Worm (Caenorhabditis elegans): ENCODE data around the gene F45E1.5.

F45E1.5 gene

ce11 chrX:8022728-8023127 is 46.2 kb downstream of the F45E1.5 start:
- TF ChIP-seq mdl-1 (tag; optimal IDR thresholded peaks at IDR 0.05) (peak in 1 of 2 experiments; percentile 42), ceh-16 (tag; optimal IDR thresholded peaks at IDR 0.05) (no peak), dmd-4 (tag; optimal IDR thresholded peaks at IDR 0.05) (no peak), gmeb-1 (tag; optimal IDR thresholded peaks at IDR 0.05) (peak; percentile 2), nhr-129 (tag; optimal IDR thresholded peaks at IDR 0.05) (peak; percentile 61), elt-3 (tag; optimal IDR thresholded peaks at IDR 0.05) (no peak), Y55F3AM.14 (GFP tag; optimal IDR thresholded peaks at IDR 0.05) (no peak), blmp-1 (tag; optimal IDR thresholded peaks at IDR 0.05; ENCODE audit: insufficient read depth) (no peak), ztf-11 (tag; optimal IDR thresholded peaks at IDR 0.05) (no peak), crh-2 (tag; optimal IDR thresholded peaks at IDR 0.05) (peak; percentile 56), aly-2 (tag; optimal IDR thresholded peaks at IDR 0.05) (no peak), alr-1 (tag; optimal IDR thresholded peaks at IDR 0.05) (no peak), ztf-1 (GFP tag; conservative IDR thresholded peaks at IDR 0.05) (no peak), sma-9 (GFP tag; optimal IDR thresholded peaks at IDR 0.05) (peak; percentile 53), sma-9 (tag; optimal IDR thresholded peaks at IDR 0.05) (no peak), F13H6.1 (tag; optimal IDR thresholded peaks at IDR 0.05) (no peak), nhr-25 (tag; optimal IDR thresholded peaks at IDR 0.05) (no peak), fos-1 (tag; optimal IDR thresholded peaks at IDR 0.05) (peak; percentile 30), lsy-2 (tag; optimal IDR thresholded peaks at IDR 0.05) (no peak)

- no peak for TF ChIP-seq C34F6.9 (tag; optimal IDR thresholded peaks at IDR 0.05)
- TF ChIP-seq blmp-1 (tag; optimal IDR thresholded peaks at IDR 0.05; ENCODE audit: insufficient read depth), result peak; percentile 20
- TF ChIP-seq ceh-82 (tag; optimal IDR thresholded peaks at IDR 0.05), result no peak
- no peak for TF ChIP-seq ztf-4 (tag; optimal IDR thresholded peaks at IDR 0.05)
- no peak for TF ChIP-seq nhr-21 (tag; optimal IDR thresholded peaks at IDR 0.05)
- peak; percentile 9 for TF ChIP-seq ama-1 (optimal IDR thresholded peaks at IDR 0.05)
- TF ChIP-seq dmd-4 (tag; optimal IDR thresholded peaks at IDR 0.05), result no peak
- no peak for TF ChIP-seq alr-1 (tag; optimal IDR thresholded peaks at IDR 0.05)
- TF ChIP-seq nhr-23 (tag; optimal IDR thresholded peaks at IDR 0.05), result no peak
- TF ChIP-seq sma-3 (GFP tag; optimal IDR thresholded peaks at IDR 0.05), result peak; percentile 25
- no peak for TF ChIP-seq skn-1 (tag; optimal IDR thresholded peaks at IDR 0.05)
- peak; percentile 36 for TF ChIP-seq crh-2 (tag; optimal IDR thresholded peaks at IDR 0.05)
- TF ChIP-seq lin-39 (tag; optimal IDR thresholded peaks at IDR 0.05), result no peak
- no peak for TF ChIP-seq unc-39 (tag; optimal IDR thresholded peaks at IDR 0.05)
- TF ChIP-seq unc-62 (GFP tag; optimal IDR thresholded peaks at IDR 0.05), result no peak
- no peak for TF ChIP-seq lin-13 (GFP tag; optimal IDR thresholded peaks at IDR 0.05)
- no peak for TF ChIP-seq mab-5 (tag; optimal IDR thresholded peaks at IDR 0.05)
- no peak for TF ChIP-seq elt-3 (tag; optimal IDR thresholded peaks at IDR 0.05)
- TF ChIP-seq ztf-11 (tag; optimal IDR thresholded peaks at IDR 0.05), result no peak
- no peak for TF ChIP-seq nhr-237 (tag; optimal IDR thresholded peaks at IDR 0.05)
- no peak for TF ChIP-seq F13H6.1 (tag; optimal IDR thresholded peaks at IDR 0.05)
- no peak for TF ChIP-seq nhr-12 (tag; optimal IDR thresholded peaks at IDR 0.05)
- TF ChIP-seq nhr-25 (tag; optimal IDR thresholded peaks at IDR 0.05), result peak; percentile 31
- no peak for TF ChIP-seq ZK546.5 (tag; optimal IDR thresholded peaks at IDR 0.05)
- TF ChIP-seq snpc-4 (tag; optimal IDR thresholded peaks at IDR 0.05), result no peak
- no peak for TF ChIP-seq R02D3.7 (tag; optimal IDR thresholded peaks at IDR 0.05)
- TF ChIP-seq Y55F3AM.14 (GFP tag; optimal IDR thresholded peaks at IDR 0.05), result no peak
- TF ChIP-seq lsy-2 (tag; optimal IDR thresholded peaks at IDR 0.05), result peak in 1 of 2 experiments; percentile 63
- peak; percentile 33 for TF ChIP-seq nhr-129 (tag; optimal IDR thresholded peaks at IDR 0.05)
- no peak for TF ChIP-seq mbf-1 (tag; optimal IDR thresholded peaks at IDR 0.05)
- peak; percentile 52 for TF ChIP-seq sma-9 (GFP tag; optimal IDR thresholded peaks at IDR 0.05)
- TF ChIP-seq sma-9 (tag; optimal IDR thresholded peaks at IDR 0.05), result no peak
- no peak for TF ChIP-seq gmeb-1 (tag; optimal IDR thresholded peaks at IDR 0.05)
These were observed 50.2 kb downstream of the F45E1.5 start for ce11 chrX:8026709-8027108.

- TF ChIP-seq ama-1 (optimal IDR thresholded peaks at IDR 0.05) (no peak), nhr-21 (tag; optimal IDR thresholded peaks at IDR 0.05) (no peak), nhr-11 (tag; optimal IDR thresholded peaks at IDR 0.05) (no peak), elt-1 (tag; optimal IDR thresholded peaks at IDR 0.05) (no peak), skn-1 (tag; optimal IDR thresholded peaks at IDR 0.05) (no peak), lin-13 (GFP tag; optimal IDR thresholded peaks at IDR 0.05) (no peak), lin-11 (tag; optimal IDR thresholded peaks at IDR 0.05) (no peak), aly-2 (tag; optimal IDR thresholded peaks at IDR 0.05) (no peak), ztf-1 (GFP tag; conservative IDR thresholded peaks at IDR 0.05) (no peak), unc-55 (GFP tag; optimal IDR thresholded peaks at IDR 0.05) (no peak), mbf-1 (tag; optimal IDR thresholded peaks at IDR 0.05) (no peak), mdl-1 (tag; optimal IDR thresholded peaks at IDR 0.05) (no peak), Y55F3AM.14 (GFP tag; optimal IDR thresholded peaks at IDR 0.05) (no peak), nhr-25 (tag; optimal IDR thresholded peaks at IDR 0.05) (no peak), sma-9 (GFP tag; optimal IDR thresholded peaks at IDR 0.05) (no peak), sma-9 (tag; optimal IDR thresholded peaks at IDR 0.05) (no peak), unc-62 (GFP tag; optimal IDR thresholded peaks at IDR 0.05) (no peak), snpc-4 (tag; optimal IDR thresholded peaks at IDR 0.05) (no peak)
These were observed 51.0 kb downstream of the F45E1.5 start for ce11 chrX:8027509-8027908.

Measured in whole organism, L2 larva.